Worm (Caenorhabditis elegans): Measurements from ENCODE around the gene pqn-37.
A peak's percentile ranks its signal among the peaks of the same experiment; 100 is the strongest.

Gene pqn-37

ce11 chrX:3218040-3218795 lies 32.1 kb downstream of the pqn-37 start:
- TF ChIP-seq elt-3 (tag; optimal IDR thresholded peaks at IDR 0.05), result peak in 1 of 3 experiments; percentile 41
- TF ChIP-seq elt-2 (tag; optimal IDR thresholded peaks at IDR 0.05), result peak; percentile 74
- TF ChIP-seq ceh-16 (tag; optimal IDR thresholded peaks at IDR 0.05), result no peak
- TF ChIP-seq nhr-43 (tag; optimal IDR thresholded peaks at IDR 0.05; ENCODE audit: poor library complexity, severe bottlenecking), result no peak
- peak; percentile 18 for TF ChIP-seq pha-4 (tag; optimal IDR thresholded peaks at IDR 0.05)
- peak; percentile 4 for TF ChIP-seq pqm-1 (tag; optimal IDR thresholded peaks at IDR 0.05)
- TF ChIP-seq nhr-25 (tag; optimal IDR thresholded peaks at IDR 0.05), result peak; percentile 35

- no peak for TF ChIP-seq ceh-16 (tag; optimal IDR thresholded peaks at IDR 0.05)
- TF ChIP-seq nhr-76 (tag; optimal IDR thresholded peaks at IDR 0.05), result no peak
- TF ChIP-seq ZK546.5 (tag; optimal IDR thresholded peaks at IDR 0.05), result no peak
- TF ChIP-seq zag-1 (tag; optimal IDR thresholded peaks at IDR 0.05), result no peak
- no peak for TF ChIP-seq ceh-28 (tag; optimal IDR thresholded peaks at IDR 0.05)
- no peak for TF ChIP-seq snpc-4 (tag; optimal IDR thresholded peaks at IDR 0.05)
- TF ChIP-seq fkh-10 (GFP tag; optimal IDR thresholded peaks at IDR 0.05), result no peak
- no peak for TF ChIP-seq aly-2 (tag; optimal IDR thresholded peaks at IDR 0.05)
- TF ChIP-seq nhr-43 (tag; optimal IDR thresholded peaks at IDR 0.05; ENCODE audit: poor library complexity, severe bottlenecking), result no peak
- no peak for TF ChIP-seq nhr-23 (tag; optimal IDR thresholded peaks at IDR 0.05)
- TF ChIP-seq daf-12 (tag; optimal IDR thresholded peaks at IDR 0.05), result no peak
- TF ChIP-seq hmg-11 (tag; optimal IDR thresholded peaks at IDR 0.05), result no peak
- no peak for TF ChIP-seq ceh-82 (tag; optimal IDR thresholded peaks at IDR 0.05)
- no peak for TF ChIP-seq nhr-11 (tag; optimal IDR thresholded peaks at IDR 0.05)
- TF ChIP-seq unc-62 (GFP tag; optimal IDR thresholded peaks at IDR 0.05), result no peak
- no peak for TF ChIP-seq egl-27 (tag; optimal IDR thresholded peaks at IDR 0.05)
- TF ChIP-seq lin-39 (tag; optimal IDR thresholded peaks at IDR 0.05), result no peak
- no peak for TF ChIP-seq tbx-2 (tag; optimal IDR thresholded peaks at IDR 0.05)
Observed at ce11 chrX:3216698-3217097, 33.6 kb downstream of the pqn-37 start.

- TF ChIP-seq ztf-4 (tag; optimal IDR thresholded peaks at IDR 0.05) (no peak), nhr-28 (tag; optimal IDR thresholded peaks at IDR 0.05) (no peak), egl-27 (tag; optimal IDR thresholded peaks at IDR 0.05) (no peak), nfya-1 (tag; optimal IDR thresholded peaks at IDR 0.05; ENCODE audit: insufficient read depth) (no peak), nhr-67 (tag; optimal IDR thresholded peaks at IDR 0.05) (no peak), ceh-82 (tag; optimal IDR thresholded peaks at IDR 0.05) (no peak), nhr-237 (tag; optimal IDR thresholded peaks at IDR 0.05) (no peak), ZK546.5 (tag; optimal IDR thresholded peaks at IDR 0.05) (no peak), ceh-28 (tag; optimal IDR thresholded peaks at IDR 0.05) (no peak), skn-1 (tag; optimal IDR thresholded peaks at IDR 0.05) (no peak), R02D3.7 (tag; optimal IDR thresholded peaks at IDR 0.05) (no peak), elt-1 (tag; optimal IDR thresholded peaks at IDR 0.05) (no peak)
Observed at ce11 chrX:3209523-3209922, 40.8 kb downstream of the pqn-37 start, which contains the start of gene F28B4.4. Gene F28B4.4 (minus strand): TSS chrX:3209623.

ce11 chrX:3204778-3205177 lies 45.6 kb downstream of the pqn-37 start, which contains the start of gene F28B4.1:
Gene F28B4.1 (plus strand): TSS chrX:3205078.
- TF ChIP-seq nhr-28 (tag; optimal IDR thresholded peaks at IDR 0.05), result no peak
- TF ChIP-seq nhr-77 (tag; optimal IDR thresholded peaks at IDR 0.05), result no peak
- no peak for TF ChIP-seq unc-62 (GFP tag; optimal IDR thresholded peaks at IDR 0.05)
- TF ChIP-seq lin-15B (tag; optimal IDR thresholded peaks at IDR 0.05), result no peak

ce11 chrX:3202350-3202749 lies 48.0 kb downstream of the pqn-37 start:
- TF ChIP-seq tbx-2 (tag; optimal IDR thresholded peaks at IDR 0.05) (no peak), eor-1 (tag; optimal IDR thresholded peaks at IDR 0.05) (no peak), aly-2 (tag; optimal IDR thresholded peaks at IDR 0.05) (no peak), egl-5 (tag; optimal IDR thresholded peaks at IDR 0.05) (no peak), nhr-76 (tag; optimal IDR thresholded peaks at IDR 0.05) (no peak), jun-1 (tag; optimal IDR thresholded peaks at IDR 0.05) (no peak), fos-1 (tag; optimal IDR thresholded peaks at IDR 0.05) (no peak), lsy-12 (tag; optimal IDR thresholded peaks at IDR 0.05) (no peak), daf-12 (tag; optimal IDR thresholded peaks at IDR 0.05) (no peak)

Data from whole organism, L3 larva.